Worm (Caenorhabditis elegans): ENCODE results near the gene F47B8.10.
A peak's percentile ranks its signal among the peaks of the same experiment; 100 is the strongest.

Gene F47B8.10

ce11 chrV:14351629-14352028 lies 9.9 kb downstream of the F47B8.10 start, which contains the start of gene vha-13:
vha-13 (plus strand) TSS chrV:14351709.
- no peak for TF ChIP-seq ZK546.5 (tag; optimal IDR thresholded peaks at IDR 0.05)
- no peak for TF ChIP-seq nhr-237 (tag; optimal IDR thresholded peaks at IDR 0.05)
- TF ChIP-seq nhr-129 (tag; optimal IDR thresholded peaks at IDR 0.05): no peak

ce11 chrV:14352032-14352431 lies 10.3 kb downstream of the F47B8.10 start:
- TF ChIP-seq nhr-10 (tag; optimal IDR thresholded peaks at IDR 0.05) (no peak), nhr-6 (tag; optimal IDR thresholded peaks at IDR 0.05) (no peak), gmeb-1 (tag; optimal IDR thresholded peaks at IDR 0.05) (no peak), sma-9 (GFP tag; optimal IDR thresholded peaks at IDR 0.05) (no peak), sma-9 (tag; optimal IDR thresholded peaks at IDR 0.05) (no peak), nhr-23 (tag; optimal IDR thresholded peaks at IDR 0.05) (no peak), mbf-1 (tag; optimal IDR thresholded peaks at IDR 0.05) (no peak), unc-39 (tag; optimal IDR thresholded peaks at IDR 0.05) (no peak), ama-1 (optimal IDR thresholded peaks at IDR 0.05) (no peak), ztf-11 (tag; optimal IDR thresholded peaks at IDR 0.05) (no peak)

ce11 chrV:14354258-14354877 lies 12.6 kb downstream of the F47B8.10 start, which contains the start of gene Y49A3A.3:
Y49A3A.3 (plus strand) TSS chrV:14354410.
- TF ChIP-seq nhr-129 (tag; optimal IDR thresholded peaks at IDR 0.05): peak; percentile 49
- no peak for TF ChIP-seq skn-1 (tag; optimal IDR thresholded peaks at IDR 0.05)
- TF ChIP-seq mbf-1 (tag; optimal IDR thresholded peaks at IDR 0.05): no peak
- TF ChIP-seq elt-3 (tag; optimal IDR thresholded peaks at IDR 0.05): no peak
- no peak for TF ChIP-seq unc-39 (tag; optimal IDR thresholded peaks at IDR 0.05)
- TF ChIP-seq ama-1 (optimal IDR thresholded peaks at IDR 0.05): peak; percentile 49
- TF ChIP-seq gmeb-1 (tag; optimal IDR thresholded peaks at IDR 0.05): peak; percentile 49
- peak; percentile 70 for TF ChIP-seq aly-2 (tag; optimal IDR thresholded peaks at IDR 0.05)
- peak; percentile 17 for TF ChIP-seq crh-2 (tag; optimal IDR thresholded peaks at IDR 0.05)
- peak; percentile 44 for TF ChIP-seq nhr-25 (tag; optimal IDR thresholded peaks at IDR 0.05)
- peak; percentile 17 for TF ChIP-seq F13H6.1 (tag; optimal IDR thresholded peaks at IDR 0.05)
- peak; percentile 45 for TF ChIP-seq sma-3 (GFP tag; optimal IDR thresholded peaks at IDR 0.05)
- no peak for TF ChIP-seq nhr-10 (tag; optimal IDR thresholded peaks at IDR 0.05)
- no peak for TF ChIP-seq unc-55 (GFP tag; optimal IDR thresholded peaks at IDR 0.05)
- no peak for TF ChIP-seq peb-1 (tag; optimal IDR thresholded peaks at IDR 0.05)
- no peak for TF ChIP-seq nhr-12 (tag; optimal IDR thresholded peaks at IDR 0.05)
- no peak for TF ChIP-seq ztf-1 (GFP tag; conservative IDR thresholded peaks at IDR 0.05)
- TF ChIP-seq lin-13 (GFP tag; optimal IDR thresholded peaks at IDR 0.05): peak; percentile 37
- peak; percentile 62 for TF ChIP-seq Y55F3AM.14 (GFP tag; optimal IDR thresholded peaks at IDR 0.05)
- TF ChIP-seq mdl-1 (tag; optimal IDR thresholded peaks at IDR 0.05): no peak
- peak; percentile 17 for TF ChIP-seq sma-9 (GFP tag; optimal IDR thresholded peaks at IDR 0.05)
- no peak for TF ChIP-seq sma-9 (tag; optimal IDR thresholded peaks at IDR 0.05)

- TF ChIP-seq sem-4 (tag; optimal IDR thresholded peaks at IDR 0.05): peak; percentile 52
- no peak for TF ChIP-seq ztf-11 (tag; optimal IDR thresholded peaks at IDR 0.05)
- TF ChIP-seq R02D3.7 (tag; optimal IDR thresholded peaks at IDR 0.05): peak; percentile 49
- peak; percentile 81 for TF ChIP-seq lin-13 (GFP tag; optimal IDR thresholded peaks at IDR 0.05)
- no peak for TF ChIP-seq ceh-82 (tag; optimal IDR thresholded peaks at IDR 0.05)
- peak; percentile 32 for TF ChIP-seq ceh-16 (tag; optimal IDR thresholded peaks at IDR 0.05)
- TF ChIP-seq gmeb-1 (tag; optimal IDR thresholded peaks at IDR 0.05): peak; percentile 98
- TF ChIP-seq mab-5 (tag; optimal IDR thresholded peaks at IDR 0.05): peak; percentile 60
- no peak for TF ChIP-seq unc-39 (tag; optimal IDR thresholded peaks at IDR 0.05)
- peak; percentile 92 for TF ChIP-seq C34F6.9 (tag; optimal IDR thresholded peaks at IDR 0.05)
- TF ChIP-seq F13H6.1 (tag; optimal IDR thresholded peaks at IDR 0.05): peak; percentile 80
- peak; percentile 73 for TF ChIP-seq nhr-21 (tag; optimal IDR thresholded peaks at IDR 0.05)
- peak; percentile 80 for TF ChIP-seq sma-3 (GFP tag; optimal IDR thresholded peaks at IDR 0.05)
- peak; percentile 81 to 93 for TF ChIP-seq lsy-2 (tag; optimal IDR thresholded peaks at IDR 0.05)
- peak; percentile 80 for TF ChIP-seq crh-2 (tag; optimal IDR thresholded peaks at IDR 0.05)
- no peak for TF ChIP-seq nhr-12 (tag; optimal IDR thresholded peaks at IDR 0.05)
- no peak for TF ChIP-seq nhr-77 (tag; optimal IDR thresholded peaks at IDR 0.05)
- peak; percentile 69 for TF ChIP-seq nhr-129 (tag; optimal IDR thresholded peaks at IDR 0.05)
- peak; percentile 15 for TF ChIP-seq lin-11 (tag; optimal IDR thresholded peaks at IDR 0.05)
- peak; percentile 87 for TF ChIP-seq nhr-25 (tag; optimal IDR thresholded peaks at IDR 0.05)
- TF ChIP-seq fos-1 (tag; optimal IDR thresholded peaks at IDR 0.05): peak; percentile 48
- peak in 1 of 2 experiments; percentile 26 for TF ChIP-seq mdl-1 (tag; optimal IDR thresholded peaks at IDR 0.05)
- TF ChIP-seq egl-27 (tag; optimal IDR thresholded peaks at IDR 0.05): peak; percentile 46
- peak; percentile 86 for TF ChIP-seq sma-9 (GFP tag; optimal IDR thresholded peaks at IDR 0.05)
- no peak for TF ChIP-seq sma-9 (tag; optimal IDR thresholded peaks at IDR 0.05)
- peak; percentile 78 for TF ChIP-seq ama-1 (optimal IDR thresholded peaks at IDR 0.05)
- peak; percentile 82 for TF ChIP-seq snpc-4 (tag; optimal IDR thresholded peaks at IDR 0.05)
- no peak for TF ChIP-seq blmp-1 (tag; optimal IDR thresholded peaks at IDR 0.05; ENCODE audit: insufficient read depth)
- TF ChIP-seq unc-55 (GFP tag; optimal IDR thresholded peaks at IDR 0.05): peak; percentile 88
Measured at ce11 chrV:14355738-14356368, 14.1 kb downstream of the F47B8.10 start, which contains the start of gene cyn-1. cyn-1 (plus strand) TSS chrV:14356076.
